Worm (Caenorhabditis elegans) whole organism, L1 larva: ENCODE data around the gene F22B3.5.

Experiments
- C34B4.2 ChIP-seq: sonication (generic microtip); optimal IDR thresholded peaks from 2 replicates; lab custom pipeline; 2017; ENCODE audit warnings: mild to moderate bottlenecking, missing genetic modification characterization, missing compliant biosample characterization
- Y116A8C.19 ChIP-seq: sonication (generic microtip); optimal IDR thresholded peaks from 2 replicates; lab custom pipeline; 2016; ENCODE audit warnings: missing compliant biosample characterization, missing genetic modification characterization, borderline replicate concordance
- alr-1 ChIP-seq: fragments of 200-800 bp; sonication (Bioruptor generic); optimal IDR thresholded peaks from 2 replicates; lab custom pipeline; 2018; ENCODE audit warnings: borderline replicate concordance, mild to moderate bottlenecking, missing genetic modification characterization, missing compliant biosample characterization
- aly-2 ChIP-seq: fragments of 150-350 bp; optimal IDR thresholded peaks from 2 replicates; lab custom pipeline; 2014; ENCODE audit warnings: missing biosample characterization, missing genetic modification characterization
- ceh-90 ChIP-seq: sonication (generic microtip); optimal IDR thresholded peaks from 2 replicates; lab custom pipeline; 2016; ENCODE audit warnings: missing genetic modification characterization, missing compliant biosample characterization
- ces-1 ChIP-seq: fragments of 150-350 bp; optimal IDR thresholded peaks from 2 replicates; lab custom pipeline; 2014; ENCODE audit warnings: missing biosample characterization, missing genetic modification reagents, missing genetic modification characterization
- dsc-1 ChIP-seq: sonication (generic microtip); optimal IDR thresholded peaks from 2 replicates; lab custom pipeline; 2016; ENCODE audit warnings: mild to moderate bottlenecking, missing genetic modification characterization, missing compliant biosample characterization
- efl-1 ChIP-seq, 4 experiments: fragments of 150-350 bp; optimal IDR thresholded peaks in 3 of 4; peaks in 1 of 4; 1 replicate in 1 of 4; 2 replicates in 3 of 4; lab custom pipeline; 2014; ENCODE audit warnings: missing biosample characterization in 2 of 4, missing genetic modification characterization in 2 of 4, missing genetic modification reagents in 2 of 4
- efl-3 ChIP-seq: fragments of 200-800 bp; sonication (Bioruptor generic); optimal IDR thresholded peaks from 2 replicates; lab custom pipeline; 2018; ENCODE audit warnings: mild to moderate bottlenecking, missing genetic modification characterization, missing compliant biosample characterization
- elt-3 ChIP-seq, 6 experiments: fragments of 150-350 bp in 1 of 6; sonication (generic microtip); optimal IDR thresholded peaks; 2 replicates each; lab custom pipeline; 2017 to 2018; ENCODE audit warnings: missing biosample characterization in 6 of 6, missing genetic modification characterization in 6 of 6, inconsistent platforms in 1 of 6
- ets-5 ChIP-seq: fragments of 200-800 bp; sonication (Bioruptor generic); IDR thresholded peaks from 2 replicates; pipeline ENCODE4 v1.3.6; 2022; ENCODE audit warnings: missing genetic modification characterization, missing compliant biosample characterization
- fkh-8 ChIP-seq: sonication (generic microtip); optimal IDR thresholded peaks from 2 replicates; lab custom pipeline; 2016; ENCODE audit warnings: mild to moderate bottlenecking, missing genetic modification characterization, missing compliant biosample characterization
- fos-1 ChIP-seq: fragments of 150-350 bp; optimal IDR thresholded peaks from 2 replicates; lab custom pipeline; 2014; ENCODE audit warnings: missing biosample characterization, missing genetic modification characterization
- hlh-4 ChIP-seq: sonication (generic microtip); optimal IDR thresholded peaks from 2 replicates; lab custom pipeline; 2016; ENCODE audit warnings: mild to moderate bottlenecking, missing genetic modification characterization, missing compliant biosample characterization
- hpl-2 ChIP-seq: fragments of 150-350 bp; optimal IDR thresholded peaks from 2 replicates; lab custom pipeline; 2014; ENCODE audit warnings: missing biosample characterization, missing genetic modification reagents, missing genetic modification characterization
- jun-1 ChIP-seq: fragments of 150-350 bp; optimal IDR thresholded peaks from 2 replicates; lab custom pipeline; 2014; ENCODE audit warnings: missing biosample characterization, missing genetic modification reagents, missing genetic modification characterization
- lin-14 ChIP-seq: fragments of 200-800 bp; sonication (Bioruptor generic); optimal IDR thresholded peaks from 2 replicates; lab custom pipeline; 2018; ENCODE audit warnings: mild to moderate bottlenecking, missing genetic modification characterization, moderate library complexity, missing compliant biosample characterization
- lir-3 ChIP-seq: sonication (generic microtip); optimal IDR thresholded peaks from 2 replicates; lab custom pipeline; 2016; ENCODE audit warnings: mild to moderate bottlenecking, missing genetic modification characterization, moderate library complexity, missing compliant biosample characterization; ENCODE audit not compliant: poor library complexity
- nhr-11 ChIP-seq: fragments of 150-350 bp; optimal IDR thresholded peaks from 2 replicates; lab custom pipeline; 2014; ENCODE audit warnings: missing biosample characterization, missing genetic modification characterization
- nhr-12 ChIP-seq: sonication (generic microtip); optimal IDR thresholded peaks from 2 replicates; lab custom pipeline; 2017; ENCODE audit warnings: missing biosample characterization, missing genetic modification characterization
- nhr-20 ChIP-seq: sonication (generic microtip); optimal IDR thresholded peaks from 2 replicates; lab custom pipeline; 2016; ENCODE audit warnings: mild to moderate bottlenecking, missing genetic modification characterization, missing compliant biosample characterization
- nhr-237 ChIP-seq: fragments of 150-350 bp; optimal IDR thresholded peaks from 2 replicates; lab custom pipeline; 2014; ENCODE audit warnings: missing biosample characterization, missing genetic modification characterization
- nhr-28 ChIP-seq: fragments of 150-350 bp; optimal IDR thresholded peaks from 2 replicates; lab custom pipeline; 2014; ENCODE audit warnings: missing biosample characterization, missing genetic modification characterization
- nhr-71 ChIP-seq: sonication (generic microtip); optimal IDR thresholded peaks from 2 replicates; lab custom pipeline; 2016; ENCODE audit warnings: mild to moderate bottlenecking, missing genetic modification characterization, moderate library complexity, missing compliant biosample characterization
- nhr-77 ChIP-seq: fragments of 150-350 bp; optimal IDR thresholded peaks from 2 replicates; lab custom pipeline; 2014; ENCODE audit warnings: missing biosample characterization, missing genetic modification characterization
- nhr-85 ChIP-seq: sonication (generic microtip); peaks from one replicate; lab custom pipeline; 2016; ENCODE audit warnings: missing genetic modification characterization, inconsistent platforms, missing compliant biosample characterization
- pag-3 ChIP-seq: sonication (generic microtip); optimal IDR thresholded peaks from 2 replicates; lab custom pipeline; 2017; ENCODE audit warnings: missing genetic modification characterization, mild to moderate bottlenecking, missing compliant biosample characterization, antibody characterized with exemption, borderline replicate concordance; ENCODE audit not compliant: insufficient read depth
- snpc-4 ChIP-seq: fragments of 150-350 bp; optimal IDR thresholded peaks from 2 replicates; lab custom pipeline; 2014; ENCODE audit warnings: missing biosample characterization, missing genetic modification characterization
- snu-23 ChIP-seq: sonication (generic microtip); optimal IDR thresholded peaks from 2 replicates; lab custom pipeline; 2016; ENCODE audit warnings: missing genetic modification characterization, missing compliant biosample characterization
- sox-4 ChIP-seq: sonication (generic microtip); optimal IDR thresholded peaks from 2 replicates; lab custom pipeline; 2016; ENCODE audit warnings: missing genetic modification characterization, missing compliant biosample characterization
- unc-62 ChIP-seq: fragments of 150-350 bp; optimal IDR thresholded peaks from 2 replicates; lab custom pipeline; 2014; ENCODE audit warnings: missing biosample characterization, missing genetic modification reagents, missing genetic modification characterization
- vab-15 ChIP-seq: sonication (generic microtip); optimal IDR thresholded peaks from 2 replicates; lab custom pipeline; 2017; ENCODE audit warnings: missing genotype, mild to moderate bottlenecking, missing genetic modification characterization, missing compliant biosample characterization
- zip-4 ChIP-seq: fragments of 200-800 bp; sonication (Bioruptor generic); optimal IDR thresholded peaks from 2 replicates; lab custom pipeline; 2018; ENCODE audit warnings: mild to moderate bottlenecking, missing genetic modification characterization, moderate library complexity, missing compliant biosample characterization
- ztf-11 ChIP-seq, 2 experiments: sonication (generic microtip); optimal IDR thresholded peaks; 2 replicates each; lab custom pipeline; 2016 to 2017; ENCODE audit warnings: missing genetic modification characterization in 2 of 2, missing biosample characterization in 1 of 2, missing compliant biosample characterization in 1 of 2

Gene F22B3.5

ce11 chrIV:11431448-11431847 is 14.8 kb upstream of the F22B3.5 start:
- TF ChIP-seq hlh-4 (tag; lab: Kevin White, UChicago) (no peak), lin-14 (peak; percentile 30), pag-3 (tag; lab: Kevin White, UChicago) (no peak), ceh-90 (tag; lab: Kevin White, UChicago) (no peak), nhr-20 (tag; lab: Kevin White, UChicago) (no peak)

ce11 chrIV:11425442-11425841 is 8.8 kb upstream of the F22B3.5 start, which contains the start of gene kin-4:
Gene kin-4, plus strand, starts transcription at chrIV:11425742.
- no peak for TF ChIP-seq hpl-2 (GFP tag; lab: Kevin White, UChicago)
- TF ChIP-seq fkh-8 (tag; lab: Kevin White, UChicago) = peak; percentile 17
- TF ChIP-seq dsc-1 (tag; lab: Kevin White, UChicago) = peak; percentile 20

- TF ChIP-seq nhr-28 (tag; lab: Kevin White, UChicago) (no peak), nhr-77 (tag; lab: Kevin White, UChicago) (no peak), snpc-4 (no peak), sox-4 (no peak), nhr-71 (tag; lab: Kevin White, UChicago) (no peak), lir-3 (tag; lab: Kevin White, UChicago) (no peak), alr-1 (tag; lab: Kevin White, UChicago) (no peak), ztf-11 (tag; optimal IDR thresholded peaks at IDR 0.05; lab: Kevin White, UChicago) (no peak), vab-15 (tag; lab: Kevin White, UChicago) (no peak), dsc-1 (tag; lab: Kevin White, UChicago) (no peak), zip-4 (GFP tag; lab: Kevin White, UChicago) (no peak), ets-5 (GFP tag; lab: Robert Waterston, UW) (no peak)
These were observed 8.2 kb upstream of the F22B3.5 start, which contains the start of gene F22B3.8 for ce11 chrIV:11424830-11425229. Gene F22B3.8, minus strand, starts transcription at chrIV:11424930.

ce11 chrIV:11421696-11422095 is 5.1 kb upstream of the F22B3.5 start, which contains the start of gene F22B3.7:
Gene F22B3.7, minus strand, starts transcription at chrIV:11421796.
- no peak for TF ChIP-seq fos-1 (tag; lab: Kevin White, UChicago)

ce11 chrIV:11414920-11415319 is 1.7 kb downstream of the F22B3.5 start, which contains the start of gene F22B3.10:
Gene F22B3.10, minus strand, starts transcription at chrIV:11415020.
- TF ChIP-seq ztf-11 (tag; optimal IDR thresholded peaks at IDR 0.05; lab: Kevin White, UChicago) = no peak
- TF ChIP-seq ces-1 (GFP tag; lab: Kevin White, UChicago) = no peak
- no peak for TF ChIP-seq nhr-237
- TF ChIP-seq jun-1 (tag; lab: Kevin White, UChicago) = no peak
- TF ChIP-seq efl-3 (GFP tag; lab: Kevin White, UChicago) = no peak
- no peak for TF ChIP-seq elt-3 (tag; optimal IDR thresholded peaks at IDR 0.05; lab: Kevin White, UChicago)
- TF ChIP-seq nhr-11 (tag; lab: Kevin White, UChicago) = no peak
- no peak for TF ChIP-seq sox-4
- TF ChIP-seq nhr-71 (tag; lab: Kevin White, UChicago) = no peak

ce11 chrIV:11410084-11410483 is 6.5 kb downstream of the F22B3.5 start, which contains the start of gene gfat-2:
Gene gfat-2, plus strand, starts transcription at chrIV:11410228.
- no peak for TF ChIP-seq snu-23
- TF ChIP-seq hlh-4 (tag; lab: Kevin White, UChicago) = no peak
- no peak for TF ChIP-seq C34B4.2 (tag; lab: Kevin White, UChicago)
- no peak for TF ChIP-seq aly-2 (tag; lab: Kevin White, UChicago)
- no peak for TF ChIP-seq nhr-85 (tag; lab: Kevin White, UChicago)
- no peak for TF ChIP-seq jun-1 (tag; lab: Kevin White, UChicago)
- TF ChIP-seq unc-62 = no peak
- TF ChIP-seq efl-1 (optimal IDR thresholded peaks at IDR 0.05; lab: Kevin White, UChicago) = no peak
- TF ChIP-seq efl-1 (GFP tag; optimal IDR thresholded peaks at IDR 0.05 in 1 of 2; lab: Kevin White, UChicago) = no peak
- TF ChIP-seq Y116A8C.19 (tag; lab: Kevin White, UChicago) = no peak
- TF ChIP-seq nhr-12 (tag; lab: Kevin White, UChicago) = no peak
